Worm (Caenorhabditis elegans): Measurements from ENCODE around the gene T23F2.3.
A peak's percentile ranks its signal among the peaks of the same experiment; 100 is the strongest.

The T23F2.3 gene

DNA sequence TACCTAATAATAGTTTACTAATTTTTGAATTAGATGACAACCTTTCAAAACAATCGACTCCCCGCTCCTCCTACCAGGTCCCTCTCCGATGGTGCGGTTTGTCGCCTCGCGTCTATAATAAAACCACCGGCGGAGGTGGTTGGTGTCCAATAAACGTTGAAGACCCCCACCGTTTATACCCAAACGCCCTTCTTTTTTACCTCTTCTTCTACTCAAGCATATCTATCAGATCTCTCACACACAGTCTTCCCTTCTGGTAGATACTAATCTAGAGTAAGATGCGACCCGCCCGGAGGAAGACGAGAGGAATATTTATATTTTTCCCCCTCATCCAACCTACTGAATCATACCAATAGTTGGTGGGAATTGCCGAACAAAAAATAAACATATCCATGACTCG lies 33.3 kb downstream of the T23F2.3 start:
- no peak for TF ChIP-seq pros-1 (tag; optimal IDR thresholded peaks at IDR 0.05)
- TF ChIP-seq unc-86 (tag; optimal IDR thresholded peaks at IDR 0.05), result no peak
- no peak for TF ChIP-seq fkh-6 (tag; optimal IDR thresholded peaks at IDR 0.05)
- TF ChIP-seq ceh-48 (tag; optimal IDR thresholded peaks at IDR 0.05), result no peak
- TF ChIP-seq odd-2 (tag; optimal IDR thresholded peaks at IDR 0.05), result no peak
- TF ChIP-seq fax-1 (tag; optimal IDR thresholded peaks at IDR 0.05), result no peak
- no peak for TF ChIP-seq lim-6 (tag; optimal IDR thresholded peaks at IDR 0.05)
- no peak for TF ChIP-seq eyg-1 (tag; optimal IDR thresholded peaks at IDR 0.05)

DNA sequence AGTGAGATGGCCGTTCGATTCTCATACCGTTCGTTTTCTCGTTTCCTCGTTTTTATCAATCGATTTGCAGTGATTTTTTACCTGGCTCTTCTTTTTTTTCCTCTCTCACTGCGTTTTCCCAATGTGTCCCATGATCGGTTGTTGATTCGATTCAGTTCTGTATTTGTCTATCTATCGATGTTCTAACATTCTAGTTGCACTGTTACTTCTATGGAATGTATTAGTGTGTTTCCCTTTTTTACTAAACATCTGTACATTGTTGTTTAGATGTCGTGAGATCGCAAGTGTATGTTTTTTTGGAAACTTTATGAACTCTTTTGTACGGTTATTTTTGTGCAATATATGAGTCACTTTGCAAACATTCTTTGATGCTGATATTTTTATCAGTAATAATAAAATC lies 34.5 kb downstream of the T23F2.3 start:
- TF ChIP-seq ets-4 (tag; optimal IDR thresholded peaks at IDR 0.05), result no peak

DNA sequence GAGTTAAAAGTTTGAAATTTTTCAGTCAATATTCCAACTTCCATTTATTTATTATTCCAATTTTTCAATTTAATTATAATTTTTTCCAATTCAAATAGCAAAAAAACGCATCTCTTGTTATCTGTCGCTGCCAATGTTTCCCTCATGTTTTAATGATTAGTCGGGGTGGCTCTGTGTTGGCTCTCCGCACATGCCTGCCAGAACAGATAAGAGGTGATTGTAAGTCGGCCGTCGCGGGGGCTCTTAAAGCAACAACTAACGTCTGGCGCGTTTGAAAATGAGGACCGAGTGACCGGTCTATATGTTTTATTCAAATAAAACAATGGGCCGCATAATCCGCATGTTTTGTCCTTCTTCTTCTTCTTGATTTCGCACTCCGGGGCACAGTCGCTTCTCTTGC lies 35.8 kb downstream of the T23F2.3 start:
- TF ChIP-seq elt-2 (tag; optimal IDR thresholded peaks at IDR 0.05), result peak; percentile 47
- no peak for TF ChIP-seq ceh-6 (GFP tag; optimal IDR thresholded peaks at IDR 0.05)
- TF ChIP-seq nhr-232 (tag; optimal IDR thresholded peaks at IDR 0.05), result no peak
- no peak for TF ChIP-seq mec-3 (tag; optimal IDR thresholded peaks at IDR 0.05; ENCODE audit: borderline replicate concordance)

DNA sequence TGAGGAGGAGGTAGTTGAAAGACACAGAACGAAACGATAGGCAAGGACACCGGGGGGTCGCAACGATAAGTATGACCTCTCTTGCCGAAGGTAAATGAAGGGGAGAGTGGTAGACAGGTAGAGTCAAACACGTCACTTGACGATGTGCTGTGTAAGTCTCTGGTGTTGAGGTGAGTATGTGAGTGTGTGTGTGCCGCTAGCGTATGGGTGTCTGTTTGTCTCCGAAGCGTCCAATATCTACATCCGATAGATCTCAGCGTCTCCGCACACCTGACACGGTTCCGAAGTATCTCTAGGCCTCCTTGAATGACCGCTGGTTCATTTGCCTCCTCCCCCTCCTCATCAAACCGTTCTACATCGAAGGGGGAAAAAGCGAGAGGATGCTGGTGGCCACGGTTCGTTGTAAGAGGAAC lies 37.0 kb downstream of the T23F2.3 start:
- TF ChIP-seq dmd-4 (tag; optimal IDR thresholded peaks at IDR 0.05; ENCODE audit: borderline replicate concordance) (no peak), madf-2 (tag; optimal IDR thresholded peaks at IDR 0.05) (no peak), unc-55 (GFP tag; optimal IDR thresholded peaks at IDR 0.05) (peak; percentile 60), che-1 (tag; optimal IDR thresholded peaks at IDR 0.05) (no peak), pqm-1 (tag; optimal IDR thresholded peaks at IDR 0.05) (no peak), ahr-1 (tag; optimal IDR thresholded peaks at IDR 0.05) (no peak), ama-1 (optimal IDR thresholded peaks at IDR 0.05) (no peak), ceh-34 (tag; optimal IDR thresholded peaks at IDR 0.05) (peak; percentile 62), zip-5 (tag; optimal IDR thresholded peaks at IDR 0.05) (no peak), hlh-6 (tag; optimal IDR thresholded peaks at IDR 0.05) (peak; percentile 42), gmeb-2 (tag; optimal IDR thresholded peaks at IDR 0.05) (no peak), pha-2 (tag; optimal IDR thresholded peaks at IDR 0.05) (peak; percentile 14), sdc-2 (tag; optimal IDR thresholded peaks at IDR 0.05) (peak; percentile 83), mec-3 (tag; optimal IDR thresholded peaks at IDR 0.05; ENCODE audit: borderline replicate concordance) (no peak), ceh-2 (tag; optimal IDR thresholded peaks at IDR 0.05) (peak; percentile 62), F13H6.1 (tag; optimal IDR thresholded peaks at IDR 0.05) (peak; percentile 55), ref-2 (tag; optimal IDR thresholded peaks at IDR 0.05) (peak; percentile 74), ceh-30 (tag; optimal IDR thresholded peaks at IDR 0.05) (peak; percentile 22), pha-4 (tag; optimal IDR thresholded peaks at IDR 0.05) (no peak), elt-4 (tag; optimal IDR thresholded peaks at IDR 0.05) (no peak), sox-2 (GFP tag; IDR thresholded peaks at IDR 0.05) (no peak), ceh-14 (tag; optimal IDR thresholded peaks at IDR 0.05) (no peak), hlh-8 (tag; optimal IDR thresholded peaks at IDR 0.05) (no peak), ceh-24 (tag; optimal IDR thresholded peaks at IDR 0.05) (no peak), K09A11.1 (tag; optimal IDR thresholded peaks at IDR 0.05; ENCODE audit: insufficient read depth) (no peak), ets-4 (tag; optimal IDR thresholded peaks at IDR 0.05) (no peak), syd-9 (tag; optimal IDR thresholded peaks at IDR 0.05) (peak; percentile 15), T23F11.4 (GFP tag; optimal IDR thresholded peaks at IDR 0.05) (no peak), elt-2 (tag; optimal IDR thresholded peaks at IDR 0.05) (peak; percentile 63), nhr-232 (tag; optimal IDR thresholded peaks at IDR 0.05) (no peak), sox-4 (tag; optimal IDR thresholded peaks at IDR 0.05) (no peak), ceh-18 (tag; optimal IDR thresholded peaks at IDR 0.05) (peak; percentile 70), hlh-30 (tag; optimal IDR thresholded peaks at IDR 0.05; ENCODE audit: insufficient read depth) (peak; percentile 90), pros-1 (tag; optimal IDR thresholded peaks at IDR 0.05) (peak; percentile 25), nfya-1 (tag; optimal IDR thresholded peaks at IDR 0.05) (peak; percentile 73), ceh-19 (GFP tag; optimal IDR thresholded peaks at IDR 0.05) (peak; percentile 61), fkh-10 (GFP tag; optimal IDR thresholded peaks at IDR 0.05) (no peak), lim-6 (tag; optimal IDR thresholded peaks at IDR 0.05) (no peak), fkh-6 (tag; optimal IDR thresholded peaks at IDR 0.05) (no peak), K02D7.2 (tag; optimal IDR thresholded peaks at IDR 0.05) (no peak), tbx-7 (tag; optimal IDR thresholded peaks at IDR 0.05) (no peak)
